Worm (Caenorhabditis elegans) whole organism, L1 larva: Measurements from ENCODE around the gene gipc-1.

Experiments
- ceh-63 ChIP-seq: fragments of 200-800 bp; sonication (Bioruptor generic); optimal IDR thresholded peaks from 2 replicates; lab custom pipeline; 2018; ENCODE audit warnings: mild to moderate bottlenecking, missing genetic modification characterization, missing compliant biosample characterization
- fos-1 ChIP-seq: fragments of 150-350 bp; optimal IDR thresholded peaks from 2 replicates; lab custom pipeline; 2014; ENCODE audit warnings: missing biosample characterization, missing genetic modification characterization
- nhr-28 ChIP-seq: fragments of 150-350 bp; optimal IDR thresholded peaks from 2 replicates; lab custom pipeline; 2014; ENCODE audit warnings: missing biosample characterization, missing genetic modification characterization
- rnt-1 ChIP-seq: sonication (generic microtip); optimal IDR thresholded peaks from 2 replicates; lab custom pipeline; 2016; ENCODE audit warnings: mild to moderate bottlenecking, missing genetic modification characterization, moderate library complexity, missing compliant biosample characterization
- unc-62 ChIP-seq: fragments of 150-350 bp; optimal IDR thresholded peaks from 2 replicates; lab custom pipeline; 2014; ENCODE audit warnings: missing biosample characterization, missing genetic modification reagents, missing genetic modification characterization
- ztf-11 ChIP-seq, 2 experiments: sonication (generic microtip); optimal IDR thresholded peaks; 2 replicates each; lab custom pipeline; 2016 to 2017; ENCODE audit warnings: missing genetic modification characterization in 2 of 2, missing biosample characterization in 1 of 2, missing compliant biosample characterization in 1 of 2

DNA sequence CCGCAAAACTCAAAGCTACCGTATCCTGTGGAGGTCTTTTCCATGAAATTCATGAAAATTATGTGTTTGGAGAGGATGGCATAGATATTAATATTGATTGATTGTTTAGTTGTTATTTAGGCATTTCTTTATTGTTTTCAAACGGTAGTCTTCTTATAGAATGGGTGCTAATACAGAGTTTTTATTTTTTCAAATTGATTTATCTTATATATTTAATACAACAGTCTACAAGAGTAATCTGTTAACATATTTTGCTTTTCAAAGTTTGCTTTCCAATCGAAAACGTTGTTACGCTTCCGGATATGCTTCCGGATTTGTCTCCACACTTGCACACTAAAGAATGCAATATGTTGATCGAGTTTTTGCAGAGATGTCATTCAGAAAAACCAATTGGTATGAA lies 3.8 kb upstream of the gipc-1 start, which contains the start of gene C35D10.17:
- TF ChIP-seq fos-1 (tag; lab: Kevin White, UChicago) = no peak
- no peak for TF ChIP-seq unc-62
- no peak for TF ChIP-seq ztf-11 (tag; optimal IDR thresholded peaks at IDR 0.05; lab: Kevin White, UChicago)
- no peak for TF ChIP-seq rnt-1 (tag; lab: Kevin White, UChicago)
- TF ChIP-seq nhr-28 (tag; lab: Kevin White, UChicago) = no peak
- no peak for TF ChIP-seq ceh-63
